Worm (Caenorhabditis elegans) whole organism, mixed stage, embryonic: Measurements from ENCODE around the gene thoc-7.
A peak's percentile ranks its signal among the peaks of the same experiment; 100 is the strongest.

Source experiments
- M03D4.4 ChIP-seq: sonication (generic microtip); optimal IDR thresholded peaks from 2 replicates; lab custom pipeline; 2017; ENCODE audit warnings: mild to moderate bottlenecking, missing genetic modification characterization, missing compliant biosample characterization
- bed-3 ChIP-seq: fragments of 200-800 bp; sonication (Bioruptor generic); optimal IDR thresholded peaks from 3 replicates; lab custom pipeline; 2018; ENCODE audit warnings: mild to moderate bottlenecking, missing genetic modification characterization, moderate library complexity, missing compliant biosample characterization
- ceh-39 ChIP-seq: fragments of 150-350 bp; optimal IDR thresholded peaks from 2 replicates; lab custom pipeline; 2014; ENCODE audit warnings: missing biosample characterization, missing genetic modification characterization
- ceh-43 ChIP-seq: fragments of 200-800 bp; sonication (Bioruptor generic); optimal IDR thresholded peaks from 2 replicates; lab custom pipeline; 2018; ENCODE audit warnings: mild to moderate bottlenecking, missing genetic modification characterization, moderate library complexity, missing compliant biosample characterization
- ceh-83 ChIP-seq: fragments of 200-800 bp; sonication (Bioruptor generic); optimal IDR thresholded peaks from 2 replicates; lab custom pipeline; 2018; ENCODE audit warnings: mild to moderate bottlenecking, missing genetic modification characterization, missing compliant biosample characterization
- ces-1 ChIP-seq: fragments of 150-350 bp; optimal IDR thresholded peaks from 2 replicates; lab custom pipeline; 2014; ENCODE audit warnings: missing biosample characterization, missing genetic modification reagents, missing genetic modification characterization
- drap-1 ChIP-seq: fragments of 200-800 bp; sonication (Bioruptor generic); optimal IDR thresholded peaks from 3 replicates; lab custom pipeline; 2018; ENCODE audit warnings: mild to moderate bottlenecking, missing genetic modification characterization, missing compliant biosample characterization
- elt-1 ChIP-seq: sonication (generic microtip); optimal IDR thresholded peaks from 2 replicates; lab custom pipeline; 2017; ENCODE audit warnings: missing genetic modification characterization, mild to moderate bottlenecking, missing compliant biosample characterization, antibody characterized with exemption, moderate library complexity, borderline replicate concordance; ENCODE audit not compliant: insufficient read depth
- elt-3 ChIP-seq: fragments of 150-350 bp; optimal IDR thresholded peaks from 2 replicates; lab custom pipeline; 2014; ENCODE audit warnings: missing biosample characterization, missing genetic modification characterization
- flh-1 ChIP-seq: fragments of 200-800 bp; sonication (Bioruptor generic); optimal IDR thresholded peaks from 2 replicates; lab custom pipeline; 2018; ENCODE audit warnings: mild to moderate bottlenecking, missing genetic modification characterization, moderate library complexity, missing compliant biosample characterization
- ham-2 ChIP-seq: fragments of 200-800 bp; sonication (Bioruptor generic); optimal IDR thresholded peaks from 2 replicates; lab custom pipeline; 2018; ENCODE audit warnings: mild to moderate bottlenecking, missing genetic modification characterization, missing compliant biosample characterization
- lin-32 ChIP-seq: fragments of 200-800 bp; sonication (Bioruptor generic); optimal IDR thresholded peaks from 2 replicates; lab custom pipeline; 2018; ENCODE audit warnings: mild to moderate bottlenecking, missing genetic modification characterization, missing compliant biosample characterization
- lsy-2 ChIP-seq: fragments of 150-350 bp; optimal IDR thresholded peaks from 2 replicates; lab custom pipeline; 2014; ENCODE audit warnings: missing biosample characterization, missing genetic modification characterization
- mab-5 ChIP-seq: fragments of 150-350 bp; optimal IDR thresholded peaks from 2 replicates; lab custom pipeline; 2014; ENCODE audit warnings: missing biosample characterization, missing genetic modification characterization
- mep-1 ChIP-seq: fragments of 150-350 bp; optimal IDR thresholded peaks from 2 replicates; lab custom pipeline; 2017; ENCODE audit warnings: missing biosample characterization, missing genetic modification reagents, missing genetic modification characterization, inconsistent platforms
- mls-2 ChIP-seq: sonication (generic microtip); optimal IDR thresholded peaks from 2 replicates; lab custom pipeline; 2016; ENCODE audit warnings: mild to moderate bottlenecking, missing genetic modification characterization, moderate library complexity, missing compliant biosample characterization
- nhr-12 ChIP-seq: fragments of 150-350 bp; optimal IDR thresholded peaks from 2 replicates; lab custom pipeline; 2014; ENCODE audit warnings: missing biosample characterization, missing genetic modification characterization
- nhr-2 ChIP-seq: fragments of 150-350 bp; optimal IDR thresholded peaks from 2 replicates; lab custom pipeline; 2014; ENCODE audit warnings: missing biosample characterization, missing genetic modification characterization
- nhr-237 ChIP-seq: fragments of 150-350 bp; optimal IDR thresholded peaks from 2 replicates; lab custom pipeline; 2014; ENCODE audit warnings: missing biosample characterization, missing genetic modification characterization
- nhr-28 ChIP-seq: fragments of 150-350 bp; optimal IDR thresholded peaks from 2 replicates; lab custom pipeline; 2014; ENCODE audit warnings: missing biosample characterization, missing genetic modification characterization
- pha-4 ChIP-seq: fragments of 150-350 bp; optimal IDR thresholded peaks from 2 replicates; lab custom pipeline; 2018; ENCODE audit warnings: missing biosample characterization, missing genetic modification reagents, missing genetic modification characterization
- sptf-1 ChIP-seq: sonication (generic microtip); optimal IDR thresholded peaks from 2 replicates; lab custom pipeline; 2017; ENCODE audit warnings: mild to moderate bottlenecking, missing genetic modification characterization, moderate library complexity, missing compliant biosample characterization
- tbx-8 ChIP-seq: fragments of 200-800 bp; sonication (Bioruptor generic); optimal IDR thresholded peaks from 2 replicates; lab custom pipeline; 2018; ENCODE audit warnings: mild to moderate bottlenecking, missing genetic modification characterization, moderate library complexity, missing compliant biosample characterization
- unc-120 ChIP-seq: sonication (generic microtip); optimal IDR thresholded peaks from 2 replicates; lab custom pipeline; 2017; ENCODE audit warnings: missing genetic modification characterization, missing compliant biosample characterization; ENCODE audit not compliant: poor library complexity, severe bottlenecking
- unc-39 ChIP-seq: fragments of 150-350 bp; optimal IDR thresholded peaks from 2 replicates; lab custom pipeline; 2014; ENCODE audit warnings: missing biosample characterization, missing genetic modification characterization
- unc-62 ChIP-seq: fragments of 150-350 bp; optimal IDR thresholded peaks from 2 replicates; lab custom pipeline; 2014; ENCODE audit warnings: missing biosample characterization, missing genetic modification reagents, missing genetic modification characterization
- zip-8 ChIP-seq: fragments of 150-350 bp; optimal IDR thresholded peaks from 2 replicates; lab custom pipeline; 2014; ENCODE audit warnings: missing biosample characterization, missing genetic modification characterization
- ztf-11 ChIP-seq: fragments of 150-350 bp; optimal IDR thresholded peaks from 2 replicates; lab custom pipeline; 2014; ENCODE audit warnings: missing biosample characterization, missing genetic modification characterization

The thoc-7 gene

ce11 chrIV:13910931-13911330, 28.4 kb downstream of the thoc-7 start:
- TF ChIP-seq ceh-43 (GFP tag; lab: Kevin White, UChicago) (no peak), ceh-39 (tag; lab: Kevin White, UChicago) (no peak), sptf-1 (tag; lab: Kevin White, UChicago) (no peak), mab-5 (tag; lab: Kevin White, UChicago) (no peak), M03D4.4 (tag; lab: Kevin White, UChicago) (no peak), bed-3 (GFP tag; lab: Kevin White, UChicago) (no peak), unc-39 (tag; lab: Kevin White, UChicago) (no peak), nhr-237 (tag; lab: Kevin White, UChicago) (no peak), zip-8 (tag; lab: Kevin White, UChicago) (no peak), mls-2 (tag; lab: Kevin White, UChicago) (no peak), unc-62 (GFP tag; lab: Kevin White, UChicago) (no peak), mep-1 (no peak), nhr-12 (no peak), ceh-83 (GFP tag; lab: Kevin White, UChicago) (no peak), drap-1 (GFP tag; lab: Kevin White, UChicago) (no peak)

DNA sequence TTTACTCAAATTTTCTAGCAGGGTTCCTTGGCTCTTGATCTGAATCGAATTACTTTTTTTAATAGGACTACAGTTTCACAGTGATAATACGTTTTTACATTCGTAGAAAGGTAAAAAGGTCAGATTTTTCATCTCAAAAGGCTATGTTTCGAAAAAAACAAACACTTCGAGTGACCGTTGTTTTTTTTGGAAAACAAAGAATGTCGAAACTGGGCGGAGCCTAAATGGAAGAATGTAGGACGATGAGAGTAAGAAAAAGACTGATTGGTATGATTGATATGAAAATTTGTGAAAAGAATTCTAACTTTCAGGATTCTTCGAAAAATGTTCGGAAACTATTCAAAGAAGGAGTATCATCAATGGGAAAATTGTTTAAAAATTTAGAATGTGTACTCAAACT, 30.4 kb downstream of the thoc-7 start, which contains the start of gene Y37A1A.2:
Gene Y37A1A.2, minus strand, starts transcription at position 101 of the 400 bp plus-strand sequence.
- TF ChIP-seq nhr-28 (tag; lab: Kevin White, UChicago) (no peak), ces-1 (GFP tag; lab: Kevin White, UChicago) (no peak), flh-1 (GFP tag; lab: Kevin White, UChicago) (no peak), ham-2 (no peak), mab-5 (tag; lab: Kevin White, UChicago) (no peak), elt-1 (tag; lab: Kevin White, UChicago) (no peak), ceh-83 (GFP tag; lab: Kevin White, UChicago) (no peak), elt-3 (tag; lab: Kevin White, UChicago) (no peak), ztf-11 (tag; lab: Kevin White, UChicago) (no peak), mep-1 (no peak), tbx-8 (GFP tag; lab: Kevin White, UChicago) (no peak), bed-3 (GFP tag; lab: Kevin White, UChicago) (no peak), unc-120 (tag; lab: Kevin White, UChicago) (no peak), pha-4 (no peak), unc-39 (tag; lab: Kevin White, UChicago) (no peak)

DNA sequence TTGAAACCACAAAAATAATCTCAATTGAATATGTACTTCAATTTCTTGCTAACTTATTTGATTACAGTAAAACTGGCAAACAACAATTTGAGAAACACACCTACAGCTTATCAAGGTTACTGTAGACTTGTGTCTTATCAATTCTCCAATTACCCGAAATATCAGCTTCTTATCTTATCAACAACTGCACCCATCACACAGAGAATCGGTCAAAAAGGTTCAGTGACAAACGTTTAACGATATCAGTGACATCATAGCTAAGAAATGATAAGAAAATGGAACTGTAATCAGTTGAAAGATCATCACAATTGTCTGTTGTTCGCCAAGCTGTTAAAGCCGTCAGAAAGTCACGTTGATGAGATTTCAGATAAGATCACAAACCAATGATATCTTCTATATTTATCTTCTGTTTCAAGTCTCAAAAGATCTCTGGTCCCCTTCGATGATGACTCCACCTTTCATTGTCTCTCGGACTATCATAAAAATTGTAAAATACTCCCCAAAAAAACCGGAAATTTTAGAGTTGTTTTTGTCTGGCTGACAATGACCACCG, 36.7 kb downstream of the thoc-7 start:
- TF ChIP-seq mls-2 (tag; lab: Kevin White, UChicago) (no peak), unc-62 (GFP tag; lab: Kevin White, UChicago) (no peak), lin-32 (no peak), elt-3 (tag; lab: Kevin White, UChicago) (peak; percentile 95), elt-1 (tag; lab: Kevin White, UChicago) (peak; percentile 89), nhr-2 (tag; lab: Kevin White, UChicago) (peak; percentile 17), lsy-2 (tag; lab: Kevin White, UChicago) (peak; percentile 5), bed-3 (GFP tag; lab: Kevin White, UChicago) (no peak), M03D4.4 (tag; lab: Kevin White, UChicago) (no peak), pha-4 (peak; percentile 9)

DNA sequence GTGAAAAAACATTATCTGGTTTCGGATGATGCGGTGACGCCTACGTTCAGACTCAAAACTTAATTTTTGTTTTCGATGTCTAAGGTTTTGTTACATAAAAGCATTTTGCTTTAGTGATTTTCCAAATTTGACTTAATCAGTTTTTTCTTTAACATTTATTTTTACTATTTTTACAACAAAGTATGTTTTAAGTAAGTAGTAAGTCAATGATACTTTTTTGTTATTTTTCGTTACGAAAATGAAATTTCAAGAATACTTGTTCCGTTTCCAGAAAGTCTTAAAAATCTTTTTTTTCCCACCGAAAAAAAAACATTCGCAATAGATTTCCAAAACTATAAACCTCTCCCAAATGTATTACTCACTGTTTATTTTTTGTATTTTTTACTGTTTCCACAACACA, 45.1 kb downstream of the thoc-7 start:
- TF ChIP-seq elt-1 (tag; lab: Kevin White, UChicago) (no peak), zip-8 (tag; lab: Kevin White, UChicago) (no peak), pha-4 (no peak), elt-3 (tag; lab: Kevin White, UChicago) (no peak), nhr-28 (tag; lab: Kevin White, UChicago) (no peak), unc-62 (GFP tag; lab: Kevin White, UChicago) (no peak), M03D4.4 (tag; lab: Kevin White, UChicago) (no peak)
